Fruit fly (Drosophila melanogaster): ENCODE data around the gene eys.

dm6 chr2L:2380805-2381204 lies 69.3 kb downstream of the eys start, which contains the start of gene Eogt:
- peak; percentile 65 for TF ChIP-seq CG11762 (GFP tag; optimal IDR thresholded peaks at IDR 0.05; ENCODE audit: insufficient read depth)
- TF ChIP-seq CG11294 (GFP tag; IDR thresholded peaks at IDR 0.05), result peak; percentile 96
- peak; percentile 91 for TF ChIP-seq cyc (GFP tag; optimal IDR thresholded peaks at IDR 0.05)
- peak; percentile 89 for TF ChIP-seq Eip75B (GFP tag; optimal IDR thresholded peaks at IDR 0.05)
- TF ChIP-seq Gug (GFP tag; IDR thresholded peaks at IDR 0.05), result peak; percentile 95
- peak; percentile 90 for TF ChIP-seq Hr39 (GFP tag; optimal IDR thresholded peaks at IDR 0.05)
- TF ChIP-seq CG6163 (GFP tag; IDR thresholded peaks at IDR 0.05), result peak; percentile 98
- peak; percentile 93 for TF ChIP-seq CG6792 (GFP tag; optimal IDR thresholded peaks at IDR 0.05)
- TF ChIP-seq pdm3 (GFP tag; optimal IDR thresholded peaks at IDR 0.05), result peak; percentile 93
- TF ChIP-seq fd85E (GFP tag; optimal IDR thresholded peaks at IDR 0.05), result peak; percentile 43
- TF ChIP-seq CG15336 (GFP tag; IDR thresholded peaks at IDR 0.05), result peak; percentile 96
- TF ChIP-seq CG4318 (GFP tag; optimal IDR thresholded peaks at IDR 0.05), result peak; percentile 89
- peak; percentile 79 for TF ChIP-seq CG8319 (GFP tag; optimal IDR thresholded peaks at IDR 0.05)
- peak; percentile 95 for TF ChIP-seq CG32006 (GFP tag; optimal IDR thresholded peaks at IDR 0.05)
